Fruit fly (Drosophila melanogaster) whole organism, embryonic: Measurements from ENCODE around the gene IntS9.

Experiments
- Atf3 ChIP-seq: fragments of 200-800 bp; sonication (Bioruptor generic); optimal IDR thresholded peaks from 3 replicates; lab custom pipeline; 2016; ENCODE audit warnings: missing biosample characterization, missing genetic modification characterization
- CG10274 ChIP-seq: fragments of 200-800 bp; sonication (Bioruptor generic); optimal IDR thresholded peaks from 3 replicates; lab custom pipeline; 2017; ENCODE audit warnings: missing biosample characterization, mild to moderate bottlenecking, missing genetic modification characterization
- CG10431 ChIP-seq: fragments of 200-800 bp; sonication (Bioruptor generic); optimal IDR thresholded peaks from 3 replicates; lab custom pipeline; 2018; ENCODE audit warnings: missing biosample characterization, mild to moderate bottlenecking, missing genetic modification characterization
- CG10462 ChIP-seq: fragments of 200-800 bp; sonication (Bioruptor generic); optimal IDR thresholded peaks from 2 replicates; lab custom pipeline; 2016; ENCODE audit warnings: missing biosample characterization, missing genetic modification characterization
- CG11695 ChIP-seq: fragments of 200-800 bp; sonication (Bioruptor generic); IDR thresholded peaks from 3 replicates; pipeline ENCODE4 v1.3.6; 2022; ENCODE audit warnings: missing biosample characterization, missing genetic modification characterization
- CG11723 ChIP-seq: fragments of 200-800 bp; sonication (Bioruptor generic); optimal IDR thresholded peaks from 2 replicates; lab custom pipeline; 2017; ENCODE audit warnings: missing biosample characterization, mild to moderate bottlenecking, missing genetic modification characterization
- CG12071 ChIP-seq: fragments of 200-800 bp; sonication (Bioruptor generic); optimal IDR thresholded peaks from 3 replicates; lab custom pipeline; 2018; ENCODE audit warnings: missing biosample characterization, mild to moderate bottlenecking, missing genetic modification characterization
- CG12391 ChIP-seq: fragments of 200-800 bp; sonication (Bioruptor generic); optimal IDR thresholded peaks from 3 replicates; lab custom pipeline; 2018; ENCODE audit warnings: missing biosample characterization, mild to moderate bottlenecking, missing genetic modification characterization, moderate library complexity
- CG15479 ChIP-seq: fragments of 200-800 bp; sonication (Bioruptor generic); optimal IDR thresholded peaks from 3 replicates; lab custom pipeline; 2019; ENCODE audit warnings: missing biosample characterization, mild to moderate bottlenecking, missing genetic modification characterization, moderate library complexity
- CG15514 ChIP-seq: fragments of 200-800 bp; sonication (Bioruptor generic); optimal IDR thresholded peaks from 3 replicates; lab custom pipeline; 2017; ENCODE audit warnings: missing biosample characterization, missing genetic modification characterization, mild to moderate bottlenecking, moderate library complexity, missing genetic modification reagents
- CG17385 ChIP-seq: fragments of 200-800 bp; sonication (Bioruptor generic); optimal IDR thresholded peaks from 3 replicates; lab custom pipeline; 2018; ENCODE audit warnings: missing biosample characterization, mild to moderate bottlenecking, missing genetic modification characterization
- CG2120 ChIP-seq: fragments of 200-800 bp; sonication (Bioruptor generic); optimal IDR thresholded peaks from 3 replicates; lab custom pipeline; 2016; ENCODE audit warnings: missing biosample characterization, missing genetic modification characterization
- CG3281 ChIP-seq: fragments of 200-800 bp; sonication (Bioruptor generic); optimal IDR thresholded peaks from 3 replicates; lab custom pipeline; 2017; ENCODE audit warnings: missing biosample characterization, mild to moderate bottlenecking, missing genetic modification characterization
- CG34224 ChIP-seq: fragments of 200-800 bp; sonication (Bioruptor generic); IDR thresholded peaks from 3 replicates; pipeline ENCODE4 v1.3.6; 2022; ENCODE audit warnings: missing biosample characterization, missing genetic modification characterization; ENCODE audit not compliant: partially characterized antibody
- CG3726 ChIP-seq: fragments of 200-800 bp; sonication (Bioruptor generic); IDR thresholded peaks from 3 replicates; pipeline ENCODE4, ENCODE4 v1.3.6; 2022; ENCODE audit warnings: missing biosample characterization, missing genetic modification characterization
- CG4328 ChIP-seq: fragments of 200-800 bp; sonication (Bioruptor generic); optimal IDR thresholded peaks from 3 replicates; lab custom pipeline; 2017; ENCODE audit warnings: missing biosample characterization, missing genetic modification reagents, missing genetic modification characterization
- CG6175 ChIP-seq: fragments of 200-800 bp; sonication (Bioruptor generic); IDR thresholded peaks from 3 replicates; pipeline ENCODE4 v1.3.6; 2022; ENCODE audit warnings: missing biosample characterization, missing genetic modification characterization
- CG7357 ChIP-seq: fragments of 200-800 bp; sonication (Bioruptor generic); IDR thresholded peaks from 3 replicates; pipeline ENCODE4 v1.3.6; 2022; ENCODE audit warnings: missing biosample characterization, missing genetic modification characterization
- CG8281 ChIP-seq: fragments of 200-800 bp; sonication (Bioruptor generic); optimal IDR thresholded peaks from 2 replicates; lab custom pipeline; 2018; ENCODE audit warnings: missing biosample characterization, mild to moderate bottlenecking, missing genetic modification characterization, moderate library complexity
- CG9609 ChIP-seq: fragments of 200-800 bp; sonication (Bioruptor generic); optimal IDR thresholded peaks from 3 replicates; lab custom pipeline; 2016; ENCODE audit warnings: missing biosample characterization, missing genetic modification characterization
- CG9876 ChIP-seq: fragments of 200-800 bp; sonication (Bioruptor generic); optimal IDR thresholded peaks from 2 replicates; lab custom pipeline; 2016; ENCODE audit warnings: missing biosample characterization, missing genetic modification characterization
- Deaf1 ChIP-seq: fragments of 200-800 bp; optimal IDR thresholded peaks from 3 replicates; lab custom pipeline; 2019; ENCODE audit warnings: missing biosample characterization, mild to moderate bottlenecking, missing genetic modification characterization, moderate library complexity
- Dfd ChIP-seq, 2 experiments: fragments of >200 bp; optimal IDR thresholded peaks; 2 replicates each; lab custom pipeline; 2017; ENCODE audit warnings: missing biosample characterization in 2 of 2, missing genetic modification characterization in 2 of 2
- Ets97D ChIP-seq: fragments of 200-800 bp; sonication (Bioruptor generic); optimal IDR thresholded peaks from 3 replicates; lab custom pipeline; 2016; ENCODE audit warnings: missing biosample characterization, missing genetic modification characterization
- Fer2 ChIP-seq: fragments of 200-800 bp; sonication (Bioruptor generic); optimal IDR thresholded peaks from 2 replicates; lab custom pipeline; 2018; ENCODE audit warnings: missing biosample characterization, mild to moderate bottlenecking, missing genetic modification characterization, moderate library complexity
- Hey ChIP-seq: fragments of 200-800 bp; sonication (Bioruptor generic); optimal IDR thresholded peaks from 3 replicates; lab custom pipeline; 2018; ENCODE audit warnings: missing biosample characterization, mild to moderate bottlenecking, missing genetic modification characterization
- Mad ChIP-seq: fragments of 200-800 bp; sonication (Bioruptor generic); optimal IDR thresholded peaks from 2 replicates; lab custom pipeline; 2016; ENCODE audit warnings: missing biosample characterization, missing genetic modification characterization
- NC2β ChIP-seq: fragments of 200-800 bp; sonication (Bioruptor generic); optimal IDR thresholded peaks from 2 replicates; lab custom pipeline; 2016; ENCODE audit warnings: missing biosample characterization, missing genetic modification characterization
- Nf-YB ChIP-seq: fragments of 200-800 bp; sonication (Bioruptor generic); optimal IDR thresholded peaks from 3 replicates; lab custom pipeline; 2019; ENCODE audit warnings: missing biosample characterization, mild to moderate bottlenecking, missing genetic modification characterization, moderate library complexity
- NfI ChIP-seq: fragments of 200-800 bp; sonication (Bioruptor generic); optimal IDR thresholded peaks from 3 replicates; lab custom pipeline; 2018; ENCODE audit warnings: missing biosample characterization, mild to moderate bottlenecking, missing genetic modification characterization, moderate library complexity
- Scr ChIP-seq: fragments of 200-800 bp; sonication (Bioruptor generic); IDR thresholded peaks from 2 replicates; pipeline ENCODE4 v1.3.6; 2022; ENCODE audit warnings: missing biosample characterization, missing genetic modification characterization; ENCODE audit not compliant: partially characterized antibody
- Sox102F ChIP-seq: fragments of 200-800 bp; sonication (Bioruptor generic); optimal IDR thresholded peaks from 2 replicates; lab custom pipeline; 2018; ENCODE audit warnings: missing biosample characterization, mild to moderate bottlenecking, missing genetic modification characterization, moderate library complexity
- caup ChIP-seq: fragments of 200-800 bp; sonication (Bioruptor generic); optimal IDR thresholded peaks from 3 replicates; lab custom pipeline; 2017; ENCODE audit warnings: missing biosample characterization, mild to moderate bottlenecking, missing genetic modification characterization, moderate library complexity; ENCODE audit not compliant: severe bottlenecking
- crc ChIP-seq: fragments of 200-800 bp; sonication (Bioruptor generic); optimal IDR thresholded peaks from 2 replicates; lab custom pipeline; 2016; ENCODE audit warnings: missing biosample characterization, missing genetic modification characterization
- disco-r ChIP-seq: fragments of 200-800 bp; sonication (Bioruptor generic); optimal IDR thresholded peaks from 2 replicates; lab custom pipeline; 2016; ENCODE audit warnings: missing biosample characterization, missing genetic modification characterization
- dmrt99B ChIP-seq: fragments of 200-800 bp; sonication (Bioruptor generic); optimal IDR thresholded peaks from 2 replicates; lab custom pipeline; 2018; ENCODE audit warnings: missing biosample characterization, mild to moderate bottlenecking, missing genetic modification characterization, moderate library complexity
- gfzf ChIP-seq: fragments of 200-800 bp; sonication (Bioruptor generic); optimal IDR thresholded peaks from 2 replicates; lab custom pipeline; 2016; ENCODE audit warnings: missing biosample characterization, mild to moderate bottlenecking, missing genetic modification characterization, moderate library complexity
- gro ChIP-seq: fragments of 200-800 bp; sonication (Bioruptor generic); optimal IDR thresholded peaks from 2 replicates; lab custom pipeline; 2016; ENCODE audit warnings: missing biosample characterization, missing genetic modification characterization
- kni ChIP-seq: fragments of 200-800 bp; sonication (Bioruptor generic); optimal IDR thresholded peaks from 3 replicates; lab custom pipeline; 2017; ENCODE audit warnings: mild to moderate bottlenecking, missing biosample characterization, missing genetic modification reagents, missing genetic modification characterization
- lbe ChIP-seq: fragments of 200-800 bp; sonication (Bioruptor generic); optimal IDR thresholded peaks from 2 replicates; lab custom pipeline; 2016; ENCODE audit warnings: missing biosample characterization, mild to moderate bottlenecking, missing genetic modification characterization
- nmo ChIP-seq: fragments of 200-800 bp; sonication (Bioruptor generic); optimal IDR thresholded peaks from 2 replicates; lab custom pipeline; 2018; ENCODE audit warnings: missing biosample characterization, mild to moderate bottlenecking, missing genetic modification characterization, moderate library complexity
- pan ChIP-seq, 4 experiments: fragments of >200 bp in 3 of 4; fragments of 200-800 bp in 1 of 4; sonication (Bioruptor generic) in 1 of 4; optimal IDR thresholded peaks in 3 of 4; IDR thresholded peaks in 1 of 4; 2 replicates each; pipeline versions ENCODE4 v1.3.6 to Lab custom; 2017 to 2022; ENCODE audit warnings: missing biosample characterization in 2 of 4, missing genetic modification characterization in 2 of 4, mixed read lengths in 1 of 4
- row ChIP-seq: fragments of 200-800 bp; sonication (Bioruptor generic); IDR thresholded peaks from 3 replicates; pipeline ENCODE4 v1.3.6; 2022; ENCODE audit warnings: missing biosample characterization, missing genetic modification characterization
- slou ChIP-seq: fragments of 200-800 bp; sonication (Bioruptor generic); optimal IDR thresholded peaks from 3 replicates; lab custom pipeline; 2016; ENCODE audit warnings: missing biosample characterization, missing genetic modification characterization
- sr ChIP-seq: fragments of 200-800 bp; sonication (Bioruptor generic); IDR thresholded peaks from 3 replicates; pipeline ENCODE4 v1.3.6; 2022; ENCODE audit warnings: missing biosample characterization, missing genetic modification characterization
- tio ChIP-seq: fragments of 200-800 bp; sonication (Bioruptor generic); optimal IDR thresholded peaks from 2 replicates; lab custom pipeline; 2017; ENCODE audit warnings: missing biosample characterization, missing genetic modification characterization, inconsistent platforms
- trh ChIP-seq: fragments of 200-800 bp; sonication (Bioruptor generic); optimal IDR thresholded peaks from 2 replicates; lab custom pipeline; 2016; ENCODE audit warnings: missing biosample characterization, missing genetic modification characterization
- z ChIP-seq: fragments of 200-800 bp; sonication (Bioruptor generic); IDR thresholded peaks from 3 replicates; pipeline ENCODE4 v1.3.6; 2022; ENCODE audit warnings: missing biosample characterization, missing genetic modification characterization

IntS9 gene

DNA sequence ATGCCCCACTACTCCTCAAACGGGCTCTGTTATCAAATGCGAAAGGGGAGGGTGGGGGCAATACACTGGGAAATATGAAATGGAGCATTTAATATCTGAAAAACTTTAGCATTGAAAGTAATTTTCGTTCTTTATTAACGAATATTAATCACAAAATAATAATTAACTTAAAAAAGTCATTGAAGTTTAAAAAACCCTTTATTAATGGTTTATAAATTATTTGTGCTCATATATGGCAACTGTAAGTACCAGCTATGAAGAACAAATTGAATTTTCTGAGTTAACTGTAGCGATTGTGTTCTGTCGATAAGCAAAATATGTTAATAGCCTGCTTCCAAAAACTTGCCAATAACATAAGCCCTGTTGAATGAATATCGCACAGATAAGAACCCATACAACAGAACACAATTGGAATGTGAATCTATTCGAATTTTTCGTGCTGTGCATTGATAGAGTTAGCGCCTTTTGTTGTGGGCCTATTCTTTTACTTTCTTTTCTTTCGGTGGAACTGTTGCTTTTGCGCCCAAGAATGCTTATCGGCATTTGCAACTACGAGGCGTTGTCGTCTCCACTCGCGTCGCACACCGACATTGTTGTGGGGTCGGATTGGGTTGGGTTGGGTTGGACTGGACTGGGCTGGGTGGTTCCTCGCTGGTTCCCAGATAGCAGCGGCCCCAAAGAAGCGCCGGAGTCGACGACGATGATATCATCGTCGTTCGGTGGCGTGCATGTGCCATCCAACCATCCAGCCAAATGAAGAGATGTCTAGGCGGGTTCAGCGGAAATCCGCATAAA is 44.4 kb downstream of the IntS9 start (continued):
- TF ChIP-seq CG9876 (GFP tag; lab: Kevin White, UChicago) (no peak), sr (GFP tag; lab: Robert Waterston, UW) (no peak), tio (peak; percentile 65), CG11695 (GFP tag; lab: Robert Waterston, UW) (0 out of 3 replicates have a peak, but pooled peaks have one; percentile 17), Atf3 (GFP tag; lab: Kevin White, UChicago) (no peak), dmrt99B (tag; lab: Kevin White, UChicago) (no peak), CG9609 (GFP tag; lab: Kevin White, UChicago) (no peak), crc (no peak), lbe (GFP tag; lab: Kevin White, UChicago) (no peak), Mad (GFP tag; lab: Kevin White, UChicago) (no peak), CG12071 (GFP tag; lab: Kevin White, UChicago) (no peak), CG4328 (GFP tag; lab: Kevin White, UChicago) (no peak), CG15514 (GFP tag; lab: Kevin White, UChicago) (no peak), CG10274 (peak; percentile 46), gfzf (no peak), CG10431 (GFP tag; lab: Kevin White, UChicago) (no peak), CG11723 (GFP tag; lab: Kevin White, UChicago) (peak; percentile 40), kni (GFP tag; lab: Kevin White, UChicago) (no peak), CG17385 (peak; percentile 59), trh (no peak), CG12391 (tag; lab: Kevin White, UChicago) (peak; percentile 57), CG3281 (GFP tag; lab: Kevin White, UChicago) (peak; percentile 66), row (GFP tag; lab: Robert Waterston, UW) (peak; percentile 61; the same call in 2 of the 3 replicates), caup (GFP tag; lab: Kevin White, UChicago) (peak; percentile 13), pan (optimal IDR thresholded peaks at IDR 0.05; lab: Kevin White, UChicago) (no peak), pan (GFP tag; optimal IDR thresholded peaks at IDR 0.05 in 1 of 2, IDR thresholded peaks at IDR 0.05 in 1 of 2) (no peak), CG6175 (peak; percentile 68; the same call in 1 of the 3 replicates), z (GFP tag; lab: Robert Waterston, UW) (no peak), Ets97D (GFP tag; lab: Kevin White, UChicago) (no peak), Hey (no peak), disco-r (GFP tag; lab: Kevin White, UChicago) (peak; percentile 8), CG2120 (GFP tag; lab: Kevin White, UChicago) (peak; percentile 47), slou (GFP tag; lab: Kevin White, UChicago) (no peak), Deaf1 (tag; lab: Kevin White, UChicago) (no peak), nmo (GFP tag; lab: Kevin White, UChicago) (no peak), CG15479 (GFP tag; lab: Kevin White, UChicago) (no peak), CG3726 (GFP tag; lab: Robert Waterston, UW) (0 out of 3 replicates have a peak, but pooled peaks have one; percentile 28), Sox102F (GFP tag; lab: Kevin White, UChicago) (no peak), Scr (GFP tag; lab: Robert Waterston, UW) (no peak), CG34224 (GFP tag; lab: Robert Waterston, UW) (no peak), Fer2 (tag; lab: Kevin White, UChicago) (no peak), CG8281 (no peak), NfI (peak; percentile 37), gro (GFP tag; lab: Kevin White, UChicago) (no peak), Dfd (GFP tag; optimal IDR thresholded peaks at IDR 0.05; lab: Kevin White, UChicago) (no peak), NC2β (GFP tag; lab: Kevin White, UChicago) (no peak), CG10462 (GFP tag; lab: Kevin White, UChicago) (no peak), Nf-YB (GFP tag; lab: Kevin White, UChicago) (no peak), CG7357 (GFP tag; lab: Robert Waterston, UW) (0 out of 3 replicates have a peak, but pooled peaks have one; percentile 16)
